Fruit fly (Drosophila melanogaster): ENCODE measurements around the gene CG9259.
A peak's percentile ranks its signal among the peaks of the same experiment; 100 is the strongest.

The CG9259 gene

DNA sequence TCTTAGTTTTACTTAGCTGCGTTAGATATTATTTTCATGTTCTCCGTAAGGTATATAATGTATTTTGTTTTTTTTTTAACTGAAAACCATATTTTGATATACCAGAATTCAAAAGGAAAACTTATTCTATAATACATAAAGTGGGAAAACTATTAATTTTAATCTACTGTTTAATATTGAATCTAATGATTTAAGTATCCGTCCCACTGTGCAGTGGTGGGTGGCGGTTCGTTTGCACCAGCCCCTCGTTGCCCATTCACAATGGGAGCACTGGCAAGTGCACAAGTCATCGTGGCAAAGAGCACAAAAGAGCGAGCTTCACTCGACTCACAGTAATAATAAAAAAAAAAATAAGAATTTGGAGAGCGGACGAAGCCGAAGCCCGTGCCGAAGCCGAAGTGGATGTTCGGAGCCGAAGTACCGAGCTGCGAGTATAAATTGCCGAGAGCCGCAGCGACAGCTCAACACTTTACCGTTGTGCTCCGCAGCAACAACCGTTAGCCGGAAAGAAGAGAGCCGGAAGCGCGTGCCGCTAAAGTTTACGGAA lies 7.3 kb downstream of the CG9259 start, which contains the start of gene CG34136 (continued):
- TF ChIP-seq Usf (GFP tag; optimal IDR thresholded peaks at IDR 0.05), result no peak
- no peak for TF ChIP-seq Aef1 (GFP tag; IDR thresholded peaks at IDR 0.05)
- TF ChIP-seq CG7786 (GFP tag; optimal IDR thresholded peaks at IDR 0.05), result no peak
- no peak for TF ChIP-seq CG14441 (GFP tag; IDR thresholded peaks at IDR 0.05)
- TF ChIP-seq CG2712 (tag; optimal IDR thresholded peaks at IDR 0.05), result peak; percentile 97
- TF ChIP-seq ash1 (GFP tag; optimal IDR thresholded peaks at IDR 0.05), result no peak
- TF ChIP-seq otp (GFP tag; IDR thresholded peaks at IDR 0.05), result no peak
- no peak for TF ChIP-seq Hey (tag; optimal IDR thresholded peaks at IDR 0.05)
- TF ChIP-seq zfh1 (GFP tag; IDR thresholded peaks at IDR 0.05), result no peak
- TF ChIP-seq sens (GFP tag), result peak; percentile 85
- peak; percentile 8 for TF ChIP-seq CG10209 (GFP tag; optimal IDR thresholded peaks at IDR 0.05)
- TF ChIP-seq CG10366 (GFP tag; IDR thresholded peaks at IDR 0.05), result no peak
- TF ChIP-seq chm (GFP tag; IDR thresholded peaks at IDR 0.05), result no peak
- no peak for TF ChIP-seq danr (GFP tag; IDR thresholded peaks at IDR 0.05)
- TF ChIP-seq grn (GFP tag; optimal IDR thresholded peaks at IDR 0.05), result no peak
- no peak for TF ChIP-seq CG6272 (GFP tag; IDR thresholded peaks at IDR 0.05)
- TF ChIP-seq CG3838 (GFP tag; optimal IDR thresholded peaks at IDR 0.05), result no peak
- no peak for TF ChIP-seq Fer2 (tag; optimal IDR thresholded peaks at IDR 0.05)
- TF ChIP-seq CG4424 (GFP tag; optimal IDR thresholded peaks at IDR 0.05), result peak; percentile 58
- TF ChIP-seq CG14014 (GFP tag; IDR thresholded peaks at IDR 0.05), result no peak
- no peak for TF ChIP-seq ken (GFP tag; IDR thresholded peaks at IDR 0.05)
- no peak for TF ChIP-seq CG9215 (GFP tag; IDR thresholded peaks at IDR 0.05)
- no peak for TF ChIP-seq B-H1 (GFP tag; IDR thresholded peaks at IDR 0.05)
- TF ChIP-seq CG17802 (tag; optimal IDR thresholded peaks at IDR 0.05), result no peak
- TF ChIP-seq Bdp1 (GFP tag; optimal IDR thresholded peaks at IDR 0.05), result no peak
- TF ChIP-seq phol (tag; optimal IDR thresholded peaks at IDR 0.05), result peak; percentile 57
- no peak for TF ChIP-seq CG15696 (tag; optimal IDR thresholded peaks at IDR 0.05)
- 0 out of 2 replicates have a peak, but pooled peaks have one; percentile 37 for TF ChIP-seq Ptx1 (GFP tag; IDR thresholded peaks at IDR 0.05)
- no peak for TF ChIP-seq cas (GFP tag; IDR thresholded peaks at IDR 0.05)
- no peak for TF ChIP-seq CG7372 (GFP tag; IDR thresholded peaks at IDR 0.05)

DNA sequence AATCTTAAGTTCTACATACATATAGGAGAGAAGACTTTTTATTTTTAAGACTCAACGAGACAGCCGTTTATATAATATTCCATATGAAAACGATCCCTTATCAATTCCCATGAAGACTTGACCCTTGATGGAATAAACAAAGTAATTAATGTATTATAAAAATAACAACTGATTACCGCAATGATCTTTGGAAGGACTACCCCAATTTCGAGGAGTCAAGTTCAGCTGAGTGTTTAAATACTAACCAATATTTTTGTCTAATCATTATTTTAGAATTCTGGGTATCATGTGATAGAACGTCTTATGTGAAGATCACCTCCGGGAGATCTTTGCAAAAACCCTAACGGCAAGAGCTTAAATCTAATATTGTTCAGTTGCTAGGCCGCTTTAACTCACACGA lies 8.7 kb downstream of the CG9259 start:
- TF ChIP-seq fd96Cb (tag; optimal IDR thresholded peaks at IDR 0.05) (no peak), Pdp1 (GFP tag; optimal IDR thresholded peaks at IDR 0.05) (peak in 1 of 2 experiments; percentile 18)

DNA sequence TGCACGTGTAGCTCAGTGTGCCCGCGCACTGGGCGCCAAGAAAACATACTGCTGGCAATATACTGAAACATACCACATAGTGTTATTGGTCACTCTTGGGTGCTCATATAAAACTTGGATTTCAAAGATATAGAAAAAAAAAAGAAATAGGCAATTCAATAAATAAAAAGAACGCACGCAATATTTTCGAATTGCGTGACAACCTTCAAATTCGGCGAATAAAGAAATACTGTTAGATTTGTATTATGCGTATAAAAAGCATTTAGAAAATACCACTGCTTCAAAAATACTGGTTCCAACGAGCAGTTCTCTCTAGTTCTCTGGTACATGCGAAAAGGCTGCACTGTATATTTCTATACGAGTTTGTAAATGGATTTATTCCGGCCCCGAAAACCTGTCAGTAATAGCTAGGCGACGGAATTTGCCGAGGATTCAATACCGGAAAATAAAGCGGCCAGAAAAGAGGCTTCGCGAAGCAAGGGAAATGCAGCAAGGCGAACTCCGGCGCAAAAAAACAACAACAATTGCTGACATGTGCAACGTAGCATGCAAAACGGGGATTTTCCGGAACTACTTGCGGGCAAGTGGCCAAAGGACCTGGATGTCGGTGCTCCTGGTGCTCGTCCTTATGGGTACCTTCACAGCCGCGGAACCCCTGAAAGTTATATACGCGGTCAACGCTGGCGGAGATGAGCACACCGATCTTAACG lies 13.4 kb downstream of the CG9259 start, which contains the start of gene CG9257:
TSS of gene CG9257 (plus strand) at position 345 of the 710 bp plus-strand sequence.
- no peak for TF ChIP-seq dmrt99B (tag; optimal IDR thresholded peaks at IDR 0.05)
- peak; percentile 59 for TF ChIP-seq CG14710 (tag; optimal IDR thresholded peaks at IDR 0.05)
- peak; percentile 38 for TF ChIP-seq Hmr (GFP tag; optimal IDR thresholded peaks at IDR 0.05)
- 0 out of 4 replicates have a peak, but pooled peaks have one; percentile 10 for TF ChIP-seq chinmo (GFP tag; IDR thresholded peaks at IDR 0.05; ENCODE audit: partially characterized antibody)
- TF ChIP-seq CG4404 (GFP tag; IDR thresholded peaks at IDR 0.05), result no peak
- no peak for TF ChIP-seq CG7839 (tag; optimal IDR thresholded peaks at IDR 0.05)
- no peak for TF ChIP-seq CG32532 (GFP tag; IDR thresholded peaks at IDR 0.05)
- peak; percentile 7 for TF ChIP-seq CG12155 (GFP tag; optimal IDR thresholded peaks at IDR 0.05)
- TF ChIP-seq CG3163 (GFP tag; optimal IDR thresholded peaks at IDR 0.05), result no peak
- TF ChIP-seq Hr78 (GFP tag; optimal IDR thresholded peaks at IDR 0.05), result no peak
- 0 out of 2 replicates have a peak, but pooled peaks have one; percentile 5 for TF ChIP-seq CG6272 (GFP tag; IDR thresholded peaks at IDR 0.05)
- TF ChIP-seq D19B (GFP tag; optimal IDR thresholded peaks at IDR 0.05), result no peak
- no peak for TF ChIP-seq CG7987 (GFP tag; optimal IDR thresholded peaks at IDR 0.05)
- no peak for TF ChIP-seq CG2712 (tag; optimal IDR thresholded peaks at IDR 0.05)
- peak; percentile 99 for TF ChIP-seq CG15514 (GFP tag; optimal IDR thresholded peaks at IDR 0.05)
- TF ChIP-seq CG30020 (tag; optimal IDR thresholded peaks at IDR 0.05), result peak; percentile 39
- TF ChIP-seq Mad (GFP tag; optimal IDR thresholded peaks at IDR 0.05), result no peak
- TF ChIP-seq CG1233 (GFP tag; optimal IDR thresholded peaks at IDR 0.05), result no peak
- TF ChIP-seq CG10462 (GFP tag; optimal IDR thresholded peaks at IDR 0.05), result no peak

Measured in whole organism, embryonic.